Worm (Caenorhabditis elegans) whole organism, mixed stage, embryonic: ENCODE results near the gene F42F12.11.

ENCODE experiments used
- blmp-1 ChIP-seq: fragments of 150-350 bp; optimal IDR thresholded peaks from 2 replicates; lab custom pipeline; 2014; ENCODE audit warnings: missing biosample characterization, missing genetic modification characterization
- ces-1 ChIP-seq: fragments of 150-350 bp; optimal IDR thresholded peaks from 2 replicates; lab custom pipeline; 2014; ENCODE audit warnings: missing biosample characterization, missing genetic modification reagents, missing genetic modification characterization
- elt-1 ChIP-seq: sonication (generic microtip); optimal IDR thresholded peaks from 2 replicates; lab custom pipeline; 2017; ENCODE audit warnings: missing genetic modification characterization, mild to moderate bottlenecking, missing compliant biosample characterization, antibody characterized with exemption, moderate library complexity, borderline replicate concordance; ENCODE audit not compliant: insufficient read depth
- elt-3 ChIP-seq: fragments of 150-350 bp; optimal IDR thresholded peaks from 2 replicates; lab custom pipeline; 2014; ENCODE audit warnings: missing biosample characterization, missing genetic modification characterization
- flh-1 ChIP-seq: fragments of 200-800 bp; sonication (Bioruptor generic); optimal IDR thresholded peaks from 2 replicates; lab custom pipeline; 2018; ENCODE audit warnings: mild to moderate bottlenecking, missing genetic modification characterization, moderate library complexity, missing compliant biosample characterization
- nhr-12 ChIP-seq: fragments of 150-350 bp; optimal IDR thresholded peaks from 2 replicates; lab custom pipeline; 2014; ENCODE audit warnings: missing biosample characterization, missing genetic modification characterization
- nhr-237 ChIP-seq: fragments of 150-350 bp; optimal IDR thresholded peaks from 2 replicates; lab custom pipeline; 2014; ENCODE audit warnings: missing biosample characterization, missing genetic modification characterization
- nhr-28 ChIP-seq: fragments of 150-350 bp; optimal IDR thresholded peaks from 2 replicates; lab custom pipeline; 2014; ENCODE audit warnings: missing biosample characterization, missing genetic modification characterization
- pha-4 ChIP-seq: fragments of 150-350 bp; optimal IDR thresholded peaks from 2 replicates; lab custom pipeline; 2018; ENCODE audit warnings: missing biosample characterization, missing genetic modification reagents, missing genetic modification characterization
- sem-2 ChIP-seq: fragments of 200-800 bp; sonication (Bioruptor generic); optimal IDR thresholded peaks from 2 replicates; lab custom pipeline; 2018; ENCODE audit warnings: mild to moderate bottlenecking, missing genetic modification characterization, missing compliant biosample characterization
- unc-62 ChIP-seq: fragments of 150-350 bp; optimal IDR thresholded peaks from 2 replicates; lab custom pipeline; 2014; ENCODE audit warnings: missing biosample characterization, missing genetic modification reagents, missing genetic modification characterization

DNA sequence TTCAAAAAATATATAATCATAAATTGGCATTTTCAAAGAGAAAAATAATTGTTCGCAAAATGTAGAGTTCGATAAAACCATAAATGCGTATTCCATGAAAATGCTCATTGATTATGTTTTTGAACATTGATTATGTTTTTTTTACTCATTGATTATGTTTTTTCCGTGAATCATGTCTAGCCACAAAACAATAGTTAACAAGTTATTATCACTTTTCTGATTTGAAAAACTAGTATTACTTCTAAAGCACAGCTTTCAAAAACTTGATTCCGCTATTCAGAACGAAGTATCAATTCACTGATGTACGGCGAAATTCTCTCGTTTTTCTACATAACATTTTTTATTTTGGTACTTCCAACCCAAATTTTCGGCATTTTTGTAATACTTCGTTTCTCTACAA lies 11.0 kb upstream of the F42F12.11 start, which contains the start of gene srd-48:
- TF ChIP-seq nhr-28 (tag; lab: Kevin White, UChicago) (no peak), flh-1 (no peak), elt-1 (tag; lab: Kevin White, UChicago) (no peak), pha-4 (tag; lab: Kevin White, UChicago) (no peak), unc-62 (no peak), blmp-1 (tag; lab: Kevin White, UChicago) (no peak), nhr-237 (tag; lab: Kevin White, UChicago) (no peak), ces-1 (GFP tag; lab: Kevin White, UChicago) (no peak), elt-3 (tag; lab: Kevin White, UChicago) (no peak), sem-2 (GFP tag; lab: Kevin White, UChicago) (no peak), nhr-12 (no peak)
